Fruit fly (Drosophila melanogaster) S2 (cell line): ENCODE measurements around the gene CG12594.

Source experiments
- CG8478 ChIP-seq: fragments of >200 bp; optimal IDR thresholded peaks from 2 replicates; lab custom pipeline; 2018
- CTCF ChIP-seq, 2 experiments: fragments of >200 bp; optimal IDR thresholded peaks; 2 replicates each; lab custom pipeline; 2018

DNA sequence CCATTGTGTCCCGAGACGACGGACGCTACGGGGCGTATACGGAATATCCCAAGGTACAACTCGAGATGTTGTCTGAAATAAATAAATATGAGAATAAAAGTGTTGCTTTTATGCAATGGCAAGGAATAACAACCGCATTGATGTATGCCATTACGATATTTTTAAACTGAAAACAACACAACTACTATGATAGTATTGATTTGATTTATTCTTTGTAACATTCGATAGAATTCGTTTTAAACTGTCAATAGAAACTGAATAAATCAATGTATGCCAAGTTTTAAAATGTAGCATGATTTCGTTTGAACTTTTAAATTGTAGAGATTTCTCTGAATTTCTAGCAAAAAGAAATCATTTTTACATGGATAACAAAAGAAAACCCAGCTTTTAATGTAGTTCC, 25.3 kb upstream of the CG12594 start, which contains the start of gene CG14717:
- no peak for TF ChIP-seq CG8478 (lab: Kevin White, UChicago)
- no peak for TF ChIP-seq CTCF (optimal IDR thresholded peaks at IDR 0.05; lab: Kevin White, UChicago)
